Fruit fly (Drosophila melanogaster) whole organism, pupa: ENCODE measurements around the gene CheA87a.

Experiments
- CG14655 ChIP-seq: fragments of 200-800 bp; sonication (Bioruptor generic); optimal IDR thresholded peaks from 3 replicates; lab custom pipeline; 2017; ENCODE audit warnings: mild to moderate bottlenecking, missing biosample characterization, missing genetic modification reagents, missing genetic modification characterization
- CG15710 ChIP-seq: fragments of 200-800 bp; sonication (Bioruptor generic); optimal IDR thresholded peaks from 2 replicates; lab custom pipeline; 2018; ENCODE audit warnings: missing biosample characterization, mild to moderate bottlenecking, missing genetic modification characterization, moderate library complexity
- CG32121 ChIP-seq: fragments of 200-800 bp; sonication (Bioruptor generic); IDR thresholded peaks from 2 replicates; pipeline ENCODE4 v1.3.6; 2022; ENCODE audit warnings: missing biosample characterization, missing genetic modification characterization
- CG8301 ChIP-seq: fragments of 200-800 bp; sonication (Bioruptor generic); optimal IDR thresholded peaks from 2 replicates; lab custom pipeline; 2018; ENCODE audit warnings: missing biosample characterization, mild to moderate bottlenecking, missing genetic modification characterization
- CG9948 ChIP-seq: fragments of 200-800 bp; sonication (Bioruptor generic); optimal IDR thresholded peaks from 2 replicates; lab custom pipeline; 2018; ENCODE audit warnings: missing biosample characterization, mild to moderate bottlenecking, missing genetic modification characterization, moderate library complexity
- rn ChIP-seq: fragments of 200-800 bp; sonication (Bioruptor generic); IDR thresholded peaks from 2 replicates; pipeline ENCODE4 v1.3.6; 2022; ENCODE audit warnings: missing biosample characterization, missing genetic modification characterization

DNA sequence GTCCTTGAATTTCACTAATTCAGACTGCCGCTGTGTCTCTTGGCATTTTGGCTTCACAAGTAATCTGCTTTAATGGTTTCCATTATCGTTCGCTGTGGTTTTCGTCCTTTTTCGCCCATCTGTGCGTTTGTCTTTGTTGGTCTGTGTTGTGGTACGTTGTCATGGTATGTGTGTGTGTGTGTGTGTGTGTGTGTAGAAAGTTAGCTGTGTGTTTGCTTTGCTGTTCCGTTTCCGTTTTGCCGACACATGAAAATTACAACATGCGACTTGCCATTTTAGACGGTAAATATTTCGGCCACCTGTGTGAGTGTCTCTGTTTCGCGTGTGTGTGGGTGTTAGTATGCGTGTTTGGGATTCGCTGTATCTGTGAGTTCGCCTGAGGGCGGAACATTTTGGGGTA is 12.5 kb upstream of the CheA87a start:
- TF ChIP-seq CG32121 (no peak), CG14655 (GFP tag; lab: Kevin White, UChicago) (no peak), rn (GFP tag; lab: Robert Waterston, UW) (no peak), CG15710 (tag; lab: Kevin White, UChicago) (no peak), CG8301 (tag; lab: Kevin White, UChicago) (no peak), CG9948 (no peak)
